Fruit fly (Drosophila melanogaster) Kc167 (cell line): ENCODE measurements around the gene Slh.

Experiments used
- Myc ChIP-seq: fragments of >200 bp; optimal IDR thresholded peaks from 2 replicates; lab custom pipeline; 2017; ENCODE audit warnings: missing external identifiers
- Sin3A ChIP-seq: fragments of >200 bp; optimal IDR thresholded peaks from 2 replicates; lab custom pipeline; 2018; ENCODE audit warnings: missing external identifiers
- h ChIP-seq: fragments of >200 bp; optimal IDR thresholded peaks from 3 replicates; lab custom pipeline; 2018; ENCODE audit warnings: missing external identifiers
- insv ChIP-seq: fragments of >200 bp; optimal IDR thresholded peaks from 3 replicates; lab custom pipeline; 2018; ENCODE audit warnings: missing external identifiers
- psq ChIP-seq: fragments of >200 bp; optimal IDR thresholded peaks from 2 replicates; lab custom pipeline; 2017; ENCODE audit warnings: missing external identifiers
- ttk ChIP-seq: sonication (Bioruptor generic); optimal IDR thresholded peaks from 2 replicates; lab custom pipeline; 2017; ENCODE audit warnings: missing external identifiers

The Slh gene

dm6 chr2L:2492571-2492691, at the start of gene Slh:
Gene Slh, minus strand, starts transcription at chr2L:2492671.
- TF ChIP-seq ttk (no peak), Myc (lab: Kevin White, UChicago) (no peak), insv (lab: Kevin White, UChicago) (no peak), Sin3A (lab: Kevin White, UChicago) (no peak), psq (lab: Kevin White, UChicago) (no peak), h (no peak)

dm6 chr2L:2528097-2528496, 35.6 kb upstream of the Slh start:
- TF ChIP-seq Sin3A (lab: Kevin White, UChicago) = no peak
- no peak for TF ChIP-seq Myc (lab: Kevin White, UChicago)
- TF ChIP-seq insv (lab: Kevin White, UChicago) = no peak
- no peak for TF ChIP-seq h
- no peak for TF ChIP-seq psq (lab: Kevin White, UChicago)
- no peak for TF ChIP-seq ttk

dm6 chr2L:2517937-2518336, 25.5 kb upstream of the Slh start, which contains the start of gene CG3528:
Gene CG3528, minus strand, starts transcription at chr2L:2518037.
- TF ChIP-seq ttk (no peak), Sin3A (lab: Kevin White, UChicago) (no peak), h (no peak), Myc (lab: Kevin White, UChicago) (no peak), psq (lab: Kevin White, UChicago) (no peak), insv (lab: Kevin White, UChicago) (no peak)

- TF ChIP-seq insv (lab: Kevin White, UChicago) (no peak), Myc (lab: Kevin White, UChicago) (no peak), ttk (no peak), h (no peak), psq (lab: Kevin White, UChicago) (no peak), Sin3A (lab: Kevin White, UChicago) (no peak)
Measured at dm6 chr2L:2501823-2502222, 9.4 kb upstream of the Slh start.

dm6 chr2L:2494515-2495098, 2.1 kb upstream of the Slh start:
- TF ChIP-seq psq (lab: Kevin White, UChicago) (no peak), Sin3A (lab: Kevin White, UChicago) (no peak), h (no peak), ttk (no peak), insv (lab: Kevin White, UChicago) (no peak), Myc (lab: Kevin White, UChicago) (no peak)

- TF ChIP-seq h = no peak
- no peak for TF ChIP-seq ttk
- no peak for TF ChIP-seq psq (lab: Kevin White, UChicago)
- no peak for TF ChIP-seq Sin3A (lab: Kevin White, UChicago)
Measured at dm6 chr2L:2492692-2493626, 488 bp upstream of the Slh start, which contains the start of gene oaf. Gene oaf, plus strand, starts transcription at chr2L:2492955.

dm6 chr2L:2486851-2487250, 5.6 kb downstream of the Slh start:
- TF ChIP-seq insv (lab: Kevin White, UChicago) = no peak
- TF ChIP-seq h = no peak

dm6 chr2L:2485272-2485671, 7.2 kb downstream of the Slh start:
- no peak for TF ChIP-seq Sin3A (lab: Kevin White, UChicago)
- TF ChIP-seq psq (lab: Kevin White, UChicago) = no peak
- no peak for TF ChIP-seq h
- no peak for TF ChIP-seq insv (lab: Kevin White, UChicago)
- TF ChIP-seq ttk = no peak

- no peak for TF ChIP-seq Sin3A (lab: Kevin White, UChicago)
- no peak for TF ChIP-seq insv (lab: Kevin White, UChicago)
- no peak for TF ChIP-seq Myc (lab: Kevin White, UChicago)
- no peak for TF ChIP-seq ttk
- TF ChIP-seq psq (lab: Kevin White, UChicago) = no peak
- no peak for TF ChIP-seq h
Measured at dm6 chr2L:2483720-2484507, 8.6 kb downstream of the Slh start.

- no peak for TF ChIP-seq h
- TF ChIP-seq insv (lab: Kevin White, UChicago) = no peak
- no peak for TF ChIP-seq Myc (lab: Kevin White, UChicago)
- TF ChIP-seq ttk = no peak
- TF ChIP-seq psq (lab: Kevin White, UChicago) = no peak
- TF ChIP-seq Sin3A (lab: Kevin White, UChicago) = no peak
Measured at dm6 chr2L:2481156-2481712, 11.2 kb downstream of the Slh start.

dm6 chr2L:2478326-2478725, 14.1 kb downstream of the Slh start:
- TF ChIP-seq psq (lab: Kevin White, UChicago) = no peak
- no peak for TF ChIP-seq h
- TF ChIP-seq insv (lab: Kevin White, UChicago) = no peak
- TF ChIP-seq Sin3A (lab: Kevin White, UChicago) = no peak
- TF ChIP-seq ttk = no peak
- TF ChIP-seq Myc (lab: Kevin White, UChicago) = no peak

- TF ChIP-seq ttk = no peak
- no peak for TF ChIP-seq Sin3A (lab: Kevin White, UChicago)
- no peak for TF ChIP-seq psq (lab: Kevin White, UChicago)
- no peak for TF ChIP-seq Myc (lab: Kevin White, UChicago)
- TF ChIP-seq insv (lab: Kevin White, UChicago) = no peak
- no peak for TF ChIP-seq h
Measured at dm6 chr2L:2473842-2474386, 18.6 kb downstream of the Slh start.
